ENCODE assay signal across 1 fruit fly cellular context in the genomic region with DNA sequence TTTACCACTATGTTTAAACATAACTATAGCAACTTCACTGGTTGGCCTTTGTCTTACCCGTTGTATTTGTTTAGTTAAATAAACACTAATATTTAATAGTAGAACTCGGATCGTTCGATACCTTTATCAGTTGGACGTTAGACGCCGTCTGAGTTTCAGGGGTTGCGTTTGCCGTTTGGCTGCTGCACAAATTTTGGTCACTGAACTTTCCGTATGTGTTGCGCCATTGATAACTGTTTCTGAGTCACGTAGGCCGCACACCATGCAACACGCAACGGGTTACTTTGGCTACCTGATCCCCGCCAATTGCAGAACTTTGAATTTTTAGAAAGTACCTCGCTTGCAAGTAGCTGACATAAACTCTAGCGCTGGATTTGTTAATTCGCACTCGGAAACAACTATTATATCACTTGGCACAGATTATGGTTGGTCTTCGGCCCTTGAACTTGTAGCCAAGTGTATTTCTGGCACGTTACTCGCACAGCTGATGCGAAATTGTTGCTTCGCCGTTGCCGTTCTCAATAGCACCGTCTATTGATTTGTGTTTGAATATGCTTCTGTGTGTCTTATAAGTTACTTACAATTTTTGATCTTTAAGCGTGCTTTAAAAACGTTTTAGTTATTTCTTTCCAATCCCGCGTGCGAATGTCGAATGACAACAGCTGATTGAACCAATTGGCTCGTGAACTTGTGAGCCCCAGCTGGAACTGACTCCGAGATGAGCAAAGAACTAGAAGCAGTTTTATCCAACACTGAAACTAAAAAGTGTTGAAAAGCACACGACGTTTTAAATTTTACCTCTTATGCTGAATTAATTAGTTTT.
TF ChIP-seq lines count a peak whose summit lies in the region.

Gene Dph1 (minus strand): TSS at position 670 of the 823 bp plus-strand sequence.

TF ChIP-seq in whole organism, embryonic, 481 proteins besides CTCF, POLR2A, EP300 and RAD21 (continued from another document and continues in another):
- TF ChIP-seq unc-4 (GFP tag; IDR thresholded peaks at IDR 0.05; lab: Robert Waterston, UW; ENCODE audit: partially characterized antibody): no peak; the same call in 1 of the 2 replicates
- peak; percentile 55 for TF ChIP-seq CG10462 (GFP tag; optimal IDR thresholded peaks at IDR 0.05; lab: Kevin White, UChicago)
- TF ChIP-seq CG15479 (GFP tag; optimal IDR thresholded peaks at IDR 0.05; lab: Kevin White, UChicago): peak; percentile 68
- peak; percentile 79 for TF ChIP-seq CG14014 (GFP tag; IDR thresholded peaks at IDR 0.05; lab: Robert Waterston, UW)
- TF ChIP-seq stc (GFP tag; IDR thresholded peaks at IDR 0.05; lab: Robert Waterston, UW): peak; percentile 92
- TF ChIP-seq CG8765 (GFP tag; IDR thresholded peaks at IDR 0.05; lab: Robert Waterston, UW): peak; percentile 68
- TF ChIP-seq Hmx (GFP tag; optimal IDR thresholded peaks at IDR 0.05; lab: Kevin White, UChicago): no peak
- peak; percentile 72 for TF ChIP-seq Jarid2 (GFP tag; optimal IDR thresholded peaks at IDR 0.05; lab: Kevin White, UChicago)
- TF ChIP-seq CG12236 (GFP tag; optimal IDR thresholded peaks at IDR 0.05; lab: Kevin White, UChicago): peak; percentile 68
- TF ChIP-seq CG8290 (GFP tag; optimal IDR thresholded peaks at IDR 0.05; lab: Kevin White, UChicago): peak; percentile 66
- TF ChIP-seq CG8290 (tag; optimal IDR thresholded peaks at IDR 0.05; lab: Kevin White, UChicago): peak in 1 of 2 experiments; percentile 96
- TF ChIP-seq ATbp (GFP tag; optimal IDR thresholded peaks at IDR 0.05; lab: Kevin White, UChicago): peak; percentile 88
- TF ChIP-seq CG14050 (GFP tag; IDR thresholded peaks at IDR 0.05; lab: Robert Waterston, UW): peak; percentile 82
- peak; percentile 85 for TF ChIP-seq CG4424 (GFP tag; optimal IDR thresholded peaks at IDR 0.05; lab: Kevin White, UChicago)
- TF ChIP-seq salm (tag; optimal IDR thresholded peaks at IDR 0.05; lab: Kevin White, UChicago): peak; percentile 53
- TF ChIP-seq zf30C (GFP tag; optimal IDR thresholded peaks at IDR 0.05; lab: Kevin White, UChicago): no peak
- TF ChIP-seq CG2889 (GFP tag; IDR thresholded peaks at IDR 0.05; lab: Robert Waterston, UW): peak; percentile 97
- TF ChIP-seq CG31224 (GFP tag; IDR thresholded peaks at IDR 0.05; lab: Robert Waterston, UW): peak; percentile 82; the same call in 1 of the 2 replicates
- TF ChIP-seq unpg (GFP tag; optimal IDR thresholded peaks at IDR 0.05; lab: Kevin White, UChicago): peak; percentile 89
- TF ChIP-seq rib (GFP tag; IDR thresholded peaks at IDR 0.05; lab: Robert Waterston, UW): peak; percentile 50; the same call in 1 of the 2 replicates
- TF ChIP-seq pfk (GFP tag; optimal IDR thresholded peaks at IDR 0.05; lab: Kevin White, UChicago): peak; percentile 55
- peak; percentile 78 for TF ChIP-seq CrebB (tag; optimal IDR thresholded peaks at IDR 0.05; lab: Kevin White, UChicago)
- peak; percentile 89 for TF ChIP-seq CG12219 (GFP tag; optimal IDR thresholded peaks at IDR 0.05; lab: Kevin White, UChicago)
- peak; percentile 30 for TF ChIP-seq CG3065 (GFP tag; optimal IDR thresholded peaks at IDR 0.05; lab: Kevin White, UChicago)
- TF ChIP-seq p53 (GFP tag; optimal IDR thresholded peaks at IDR 0.05; lab: Kevin White, UChicago): peak; percentile 62
- TF ChIP-seq lmd (GFP tag; IDR thresholded peaks at IDR 0.05; lab: Robert Waterston, UW): peak; percentile 86; the same call in 1 of the 2 replicates
- peak; percentile 87 for TF ChIP-seq sim (GFP tag; IDR thresholded peaks at IDR 0.05; lab: Robert Waterston, UW)
- TF ChIP-seq ac (GFP tag; optimal IDR thresholded peaks at IDR 0.05; lab: Kevin White, UChicago): peak; percentile 48
- TF ChIP-seq Ets65A (GFP tag; lab: Kevin White, UChicago): peak; percentile 97
- peak; percentile 88 for TF ChIP-seq ind (GFP tag; optimal IDR thresholded peaks at IDR 0.05; lab: Kevin White, UChicago)
- TF ChIP-seq Dad (GFP tag; optimal IDR thresholded peaks at IDR 0.05; lab: Kevin White, UChicago): peak; percentile 66
- peak; percentile 39 for TF ChIP-seq CG1602 (GFP tag; optimal IDR thresholded peaks at IDR 0.05; lab: Kevin White, UChicago)
- TF ChIP-seq CG7963 (GFP tag; IDR thresholded peaks at IDR 0.05; lab: Robert Waterston, UW; ENCODE audit: partially characterized antibody): no peak
- peak; percentile 73; the same call in 1 of the 2 replicates for TF ChIP-seq bowl (GFP tag; IDR thresholded peaks at IDR 0.05; lab: Robert Waterston, UW)
- TF ChIP-seq cwo (GFP tag; optimal IDR thresholded peaks at IDR 0.05; lab: Kevin White, UChicago): peak; percentile 85
- TF ChIP-seq abd-A (tag; optimal IDR thresholded peaks at IDR 0.05; lab: Kevin White, UChicago): peak; percentile 30
- peak; percentile 42 for TF ChIP-seq CG12744 (GFP tag; optimal IDR thresholded peaks at IDR 0.05; lab: Kevin White, UChicago)
- TF ChIP-seq cato (GFP tag; optimal IDR thresholded peaks at IDR 0.05; lab: Kevin White, UChicago; ENCODE audit: borderline replicate concordance): peak; percentile 56
- TF ChIP-seq Elba2 (GFP tag; optimal IDR thresholded peaks at IDR 0.05; lab: Kevin White, UChicago): peak; percentile 92
- peak; percentile 69 to 96 for TF ChIP-seq crp (GFP tag; optimal IDR thresholded peaks at IDR 0.05; lab: Kevin White, UChicago)
- TF ChIP-seq CG17359 (tag; optimal IDR thresholded peaks at IDR 0.05; lab: Kevin White, UChicago): peak; percentile 85
- TF ChIP-seq aop (GFP tag; IDR thresholded peaks at IDR 0.05; lab: Robert Waterston, UW): peak; percentile 53; the same call in 1 of the 2 replicates
- 0 out of 2 replicates have a peak, but pooled peaks have one; percentile 36 for TF ChIP-seq toy (GFP tag; IDR thresholded peaks at IDR 0.05; lab: Robert Waterston, UW)
- peak; percentile 89 for TF ChIP-seq CG2712 (tag; optimal IDR thresholded peaks at IDR 0.05; lab: Kevin White, UChicago)
- TF ChIP-seq mirr (GFP tag; optimal IDR thresholded peaks at IDR 0.05; lab: Kevin White, UChicago): peak; percentile 61
- peak; percentile 87 for TF ChIP-seq caup (GFP tag; optimal IDR thresholded peaks at IDR 0.05; lab: Kevin White, UChicago; ENCODE audit: severe bottlenecking)
- no peak for TF ChIP-seq cg (GFP tag; optimal IDR thresholded peaks at IDR 0.05; lab: Kevin White, UChicago)
- TF ChIP-seq nerfin-1 (tag; optimal IDR thresholded peaks at IDR 0.05; lab: Kevin White, UChicago): peak; percentile 71
- TF ChIP-seq Dll (GFP tag; IDR thresholded peaks at IDR 0.05; lab: Robert Waterston, UW; ENCODE audit: partially characterized antibody): peak; percentile 64; the same call in 3 of the 4 replicates
- TF ChIP-seq CG15269 (tag; optimal IDR thresholded peaks at IDR 0.05; lab: Kevin White, UChicago): peak; percentile 84
- TF ChIP-seq sc (optimal IDR thresholded peaks at IDR 0.05; lab: Kevin White, UChicago): no peak
- TF ChIP-seq sc (GFP tag; optimal IDR thresholded peaks at IDR 0.05; lab: Kevin White, UChicago): peak; percentile 52
- TF ChIP-seq CG4282 (GFP tag; optimal IDR thresholded peaks at IDR 0.05; lab: Kevin White, UChicago): peak; percentile 53
- peak; percentile 69 to 85 for TF ChIP-seq chif (GFP tag; optimal IDR thresholded peaks at IDR 0.05; lab: Kevin White, UChicago)
- TF ChIP-seq CG3726 (GFP tag; IDR thresholded peaks at IDR 0.05; lab: Robert Waterston, UW): 0 out of 3 replicates have a peak, but pooled peaks have one; percentile 81
- peak; percentile 8 for TF ChIP-seq gfzf (GFP tag; optimal IDR thresholded peaks at IDR 0.05; lab: Kevin White, UChicago)
- peak; percentile 77 for TF ChIP-seq Fer3 (tag; optimal IDR thresholded peaks at IDR 0.05; lab: Kevin White, UChicago)
- TF ChIP-seq CG10147 (GFP tag; optimal IDR thresholded peaks at IDR 0.05; lab: Kevin White, UChicago): peak; percentile 46
- peak; percentile 72 for TF ChIP-seq HHEX (GFP tag; optimal IDR thresholded peaks at IDR 0.05; lab: Kevin White, UChicago)
- TF ChIP-seq h (optimal IDR thresholded peaks at IDR 0.05; lab: Kevin White, UChicago): no peak
- peak; percentile 40 for TF ChIP-seq CG10274 (GFP tag; optimal IDR thresholded peaks at IDR 0.05; lab: Kevin White, UChicago)
- peak; percentile 58 for TF ChIP-seq tio (GFP tag; optimal IDR thresholded peaks at IDR 0.05; lab: Kevin White, UChicago)
- peak; percentile 62 for TF ChIP-seq Sox100B (GFP tag; optimal IDR thresholded peaks at IDR 0.05; lab: Kevin White, UChicago)
- TF ChIP-seq ap (GFP tag; IDR thresholded peaks at IDR 0.05; lab: Robert Waterston, UW): peak; percentile 83
- TF ChIP-seq CG30403 (GFP tag; optimal IDR thresholded peaks at IDR 0.05; lab: Kevin White, UChicago): peak; percentile 85
- peak; percentile 22 for TF ChIP-seq CG30020 (tag; optimal IDR thresholded peaks at IDR 0.05; lab: Kevin White, UChicago)
- no peak for TF ChIP-seq lov (optimal IDR thresholded peaks at IDR 0.05; lab: Kevin White, UChicago)
- TF ChIP-seq lov (GFP tag; IDR thresholded peaks at IDR 0.05; lab: Robert Waterston, UW): peak; percentile 67; the same call in 1 of the 3 replicates
- TF ChIP-seq CG15696 (tag; optimal IDR thresholded peaks at IDR 0.05; lab: Kevin White, UChicago): peak; percentile 50
- peak; percentile 86 for TF ChIP-seq pzg (GFP tag; optimal IDR thresholded peaks at IDR 0.05; lab: Kevin White, UChicago)
- TF ChIP-seq CG10431 (GFP tag; optimal IDR thresholded peaks at IDR 0.05; lab: Kevin White, UChicago): peak; percentile 67
- no peak; the same call in 1 of the 2 replicates for TF ChIP-seq CG11085 (GFP tag; IDR thresholded peaks at IDR 0.05; lab: Robert Waterston, UW)
- TF ChIP-seq CG9727 (GFP tag; optimal IDR thresholded peaks at IDR 0.05; lab: Kevin White, UChicago): peak; percentile 90
- TF ChIP-seq insv (GFP tag; optimal IDR thresholded peaks at IDR 0.05; lab: Kevin White, UChicago): peak in 1 of 2 experiments; percentile 95
- peak; percentile 90 for TF ChIP-seq crc (GFP tag; optimal IDR thresholded peaks at IDR 0.05; lab: Kevin White, UChicago)
- peak; percentile 53 for TF ChIP-seq Bteb2 (GFP tag; optimal IDR thresholded peaks at IDR 0.05; lab: Kevin White, UChicago)
- TF ChIP-seq CG17328 (GFP tag; IDR thresholded peaks at IDR 0.05; lab: Robert Waterston, UW): peak; percentile 91
- TF ChIP-seq Ptx1 (GFP tag; IDR thresholded peaks at IDR 0.05; lab: Robert Waterston, UW): no peak; the same call in 1 of the 2 replicates
- peak; percentile 54 for TF ChIP-seq kni (GFP tag; optimal IDR thresholded peaks at IDR 0.05; lab: Kevin White, UChicago)
- peak; percentile 75 for TF ChIP-seq CG6272 (GFP tag; IDR thresholded peaks at IDR 0.05; lab: Robert Waterston, UW)
- peak; percentile 91 for TF ChIP-seq CG12071 (GFP tag; optimal IDR thresholded peaks at IDR 0.05; lab: Kevin White, UChicago)
- TF ChIP-seq Rx (GFP tag; IDR thresholded peaks at IDR 0.05; lab: Robert Waterston, UW): peak; percentile 84
- TF ChIP-seq CG3163 (GFP tag; optimal IDR thresholded peaks at IDR 0.05; lab: Kevin White, UChicago): peak; percentile 52
- TF ChIP-seq her (GFP tag; optimal IDR thresholded peaks at IDR 0.05; lab: Kevin White, UChicago): peak; percentile 81
- peak; percentile 79 for TF ChIP-seq CG3281 (GFP tag; optimal IDR thresholded peaks at IDR 0.05; lab: Kevin White, UChicago)
- TF ChIP-seq Adf1 (GFP tag; IDR thresholded peaks at IDR 0.05; lab: Robert Waterston, UW): peak; percentile 36; the same call in 1 of the 2 replicates
- TF ChIP-seq CG7786 (GFP tag; optimal IDR thresholded peaks at IDR 0.05; lab: Kevin White, UChicago): peak; percentile 85
- peak; percentile 29 for TF ChIP-seq CG10565 (GFP tag; optimal IDR thresholded peaks at IDR 0.05; lab: Kevin White, UChicago)
- TF ChIP-seq C15 (GFP tag; IDR thresholded peaks at IDR 0.05; lab: Robert Waterston, UW): peak; percentile 81; the same call in 2 of the 3 replicates
- peak; percentile 82 for TF ChIP-seq Atf6 (GFP tag; IDR thresholded peaks at IDR 0.05; lab: Robert Waterston, UW)
- no peak for TF ChIP-seq CG17912 (GFP tag; optimal IDR thresholded peaks at IDR 0.05; lab: Kevin White, UChicago)
- TF ChIP-seq CG13624 (GFP tag; optimal IDR thresholded peaks at IDR 0.05; lab: Kevin White, UChicago): peak; percentile 85
- TF ChIP-seq ken (GFP tag; IDR thresholded peaks at IDR 0.05; lab: Robert Waterston, UW): peak; percentile 89
- TF ChIP-seq Ravus (GFP tag; IDR thresholded peaks at IDR 0.05; lab: Robert Waterston, UW): peak; percentile 14; the same call in 1 of the 2 replicates
- TF ChIP-seq D (optimal IDR thresholded peaks at IDR 0.05; lab: Kevin White, UChicago): no peak
- peak; percentile 81 for TF ChIP-seq D (GFP tag; optimal IDR thresholded peaks at IDR 0.05; lab: Kevin White, UChicago)
- peak; percentile 34; the same call in 1 of the 2 replicates for TF ChIP-seq gsb (GFP tag; IDR thresholded peaks at IDR 0.05; lab: Robert Waterston, UW)
- TF ChIP-seq bbx (GFP tag; IDR thresholded peaks at IDR 0.05; lab: Robert Waterston, UW; ENCODE audit: partially characterized antibody): peak; percentile 57
- peak; percentile 82 for TF ChIP-seq jumu (GFP tag; optimal IDR thresholded peaks at IDR 0.05; lab: Kevin White, UChicago)
- TF ChIP-seq Xrp1 (GFP tag; IDR thresholded peaks at IDR 0.05; lab: Robert Waterston, UW): peak; percentile 91
- TF ChIP-seq CG12659 (GFP tag; optimal IDR thresholded peaks at IDR 0.05; lab: Kevin White, UChicago): peak; percentile 89
- TF ChIP-seq dmrt99B (tag; optimal IDR thresholded peaks at IDR 0.05; lab: Kevin White, UChicago): peak; percentile 87
- TF ChIP-seq CG7987 (GFP tag; optimal IDR thresholded peaks at IDR 0.05; lab: Kevin White, UChicago): peak; percentile 59
- peak; percentile 59 for TF ChIP-seq trem (tag; optimal IDR thresholded peaks at IDR 0.05; lab: Kevin White, UChicago)
- peak; percentile 95 for TF ChIP-seq Drgx (GFP tag; IDR thresholded peaks at IDR 0.05; lab: Robert Waterston, UW)
- TF ChIP-seq ci (GFP tag; IDR thresholded peaks at IDR 0.05; lab: Robert Waterston, UW): peak; percentile 95
- peak; percentile 49 for TF ChIP-seq CG18476 (GFP tag; optimal IDR thresholded peaks at IDR 0.05; lab: Kevin White, UChicago)
- peak; percentile 88 for TF ChIP-seq dm (GFP tag; optimal IDR thresholded peaks at IDR 0.05; lab: Kevin White, UChicago)
- peak; percentile 66 for TF ChIP-seq cas (GFP tag; IDR thresholded peaks at IDR 0.05; lab: Robert Waterston, UW)
- peak; percentile 32 for TF ChIP-seq CG4854 (GFP tag; optimal IDR thresholded peaks at IDR 0.05; lab: Kevin White, UChicago)
- TF ChIP-seq br (optimal IDR thresholded peaks at IDR 0.05; lab: Kevin White, UChicago): no peak
- TF ChIP-seq CG1529 (GFP tag; optimal IDR thresholded peaks at IDR 0.05; lab: Kevin White, UChicago): peak; percentile 67
- peak; percentile 81 for TF ChIP-seq Blimp-1 (GFP tag; optimal IDR thresholded peaks at IDR 0.05; lab: Kevin White, UChicago)
- no peak for TF ChIP-seq psq (GFP tag; optimal IDR thresholded peaks at IDR 0.05; lab: Kevin White, UChicago)
- peak; percentile 17 for TF ChIP-seq CG13894 (tag; optimal IDR thresholded peaks at IDR 0.05; lab: Kevin White, UChicago)
- peak; percentile 79 for TF ChIP-seq CG10209 (GFP tag; optimal IDR thresholded peaks at IDR 0.05; lab: Kevin White, UChicago)
- peak; percentile 79 for TF ChIP-seq CHES-1-like (GFP tag; optimal IDR thresholded peaks at IDR 0.05; lab: Kevin White, UChicago)
